Fruit fly (Drosophila melanogaster): ENCODE results near the gene CG5800.

Gene CG5800

DNA sequence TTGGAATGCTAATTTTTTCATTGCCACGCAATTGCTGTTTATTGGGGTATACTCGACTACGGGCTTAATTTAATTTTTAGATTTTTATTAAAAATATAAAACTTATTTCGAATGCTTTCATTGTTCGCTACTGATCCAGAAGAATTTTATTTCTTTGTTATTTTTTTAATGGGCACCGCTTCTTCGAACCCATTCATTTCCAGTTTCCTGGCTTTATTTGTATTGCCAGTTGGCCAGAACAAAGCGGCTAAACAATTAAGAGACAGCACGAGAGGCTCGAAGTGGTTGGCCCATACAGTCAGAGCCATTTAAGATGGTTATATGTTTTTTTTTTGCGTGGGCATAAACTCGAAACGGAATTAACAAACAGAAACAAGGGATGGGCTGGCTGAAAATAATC is 40.3 kb upstream of the CG5800 start (continued):
- TF ChIP-seq bab2 (GFP tag; optimal IDR thresholded peaks at IDR 0.05), result peak; percentile 14
- TF ChIP-seq CG16863 (GFP tag; optimal IDR thresholded peaks at IDR 0.05), result peak; percentile 23
- peak; percentile 76 for TF ChIP-seq HLH3B (GFP tag; IDR thresholded peaks at IDR 0.05)
- TF ChIP-seq TFAM (GFP tag; optimal IDR thresholded peaks at IDR 0.05), result no peak
- TF ChIP-seq bigmax (GFP tag; optimal IDR thresholded peaks at IDR 0.05), result no peak
- peak; percentile 39 for TF ChIP-seq CG17802 (tag; optimal IDR thresholded peaks at IDR 0.05)
- no peak for TF ChIP-seq Bgb (GFP tag; IDR thresholded peaks at IDR 0.05; ENCODE audit: partially characterized antibody)
- peak; percentile 60 for TF ChIP-seq Six4 (GFP tag; optimal IDR thresholded peaks at IDR 0.05)
- TF ChIP-seq CG30403 (GFP tag; optimal IDR thresholded peaks at IDR 0.05), result peak; percentile 79
- TF ChIP-seq CG4820 (GFP tag; optimal IDR thresholded peaks at IDR 0.05), result peak; percentile 52
- peak; percentile 42 for TF ChIP-seq CG4854 (GFP tag; optimal IDR thresholded peaks at IDR 0.05)
- peak; percentile 69 for TF ChIP-seq CG1647 (GFP tag; optimal IDR thresholded peaks at IDR 0.05)
- TF ChIP-seq wek (GFP tag; optimal IDR thresholded peaks at IDR 0.05), result no peak
- no peak for TF ChIP-seq sim (GFP tag; IDR thresholded peaks at IDR 0.05)
- no peak for TF ChIP-seq knrl (GFP tag; IDR thresholded peaks at IDR 0.05; ENCODE audit: partially characterized antibody)
- no peak for TF ChIP-seq pan (optimal IDR thresholded peaks at IDR 0.05)
- peak in 1 of 2 experiments; percentile 80 for TF ChIP-seq pan (GFP tag; optimal IDR thresholded peaks at IDR 0.05 in 1 of 2, IDR thresholded peaks at IDR 0.05 in 1 of 2)
- TF ChIP-seq dati (GFP tag; IDR thresholded peaks at IDR 0.05), result no peak
- peak; percentile 78 for TF ChIP-seq H2.0 (GFP tag; IDR thresholded peaks at IDR 0.05)
- peak; percentile 78 for TF ChIP-seq PHDP (tag; optimal IDR thresholded peaks at IDR 0.05)
- peak; percentile 85 for TF ChIP-seq CG7372 (GFP tag; IDR thresholded peaks at IDR 0.05)
- peak; percentile 50 for TF ChIP-seq Deaf1 (tag; optimal IDR thresholded peaks at IDR 0.05)
- no peak for TF ChIP-seq unc-4 (GFP tag; IDR thresholded peaks at IDR 0.05; ENCODE audit: partially characterized antibody)
- peak; percentile 54; the same call in 1 of the 2 replicates for TF ChIP-seq cas (GFP tag; IDR thresholded peaks at IDR 0.05)
- TF ChIP-seq eve (GFP tag; optimal IDR thresholded peaks at IDR 0.05), result no peak
- TF ChIP-seq odd (GFP tag; optimal IDR thresholded peaks at IDR 0.05), result peak; percentile 41
- TF ChIP-seq Sry-δ (GFP tag; optimal IDR thresholded peaks at IDR 0.05), result peak; percentile 7
- no peak for TF ChIP-seq Hr39 (optimal IDR thresholded peaks at IDR 0.05)
- TF ChIP-seq Tbp (GFP tag; optimal IDR thresholded peaks at IDR 0.05), result no peak
- TF ChIP-seq NK7.1 (GFP tag; optimal IDR thresholded peaks at IDR 0.05), result no peak
- TF ChIP-seq CG2678 (tag; optimal IDR thresholded peaks at IDR 0.05), result peak; percentile 87
- peak; percentile 29 for TF ChIP-seq onecut (GFP tag; IDR thresholded peaks at IDR 0.05)
- TF ChIP-seq pita (GFP tag; optimal IDR thresholded peaks at IDR 0.05), result no peak
- TF ChIP-seq ac (GFP tag; optimal IDR thresholded peaks at IDR 0.05), result no peak
- TF ChIP-seq Bdp1 (GFP tag; optimal IDR thresholded peaks at IDR 0.05), result no peak
- TF ChIP-seq CG15269 (tag; optimal IDR thresholded peaks at IDR 0.05), result peak; percentile 80
- no peak for TF ChIP-seq ato (GFP tag; IDR thresholded peaks at IDR 0.05; ENCODE audit: partially characterized antibody)
- TF ChIP-seq trh (GFP tag; optimal IDR thresholded peaks at IDR 0.05), result peak; percentile 67
- TF ChIP-seq wdn (GFP tag; IDR thresholded peaks at IDR 0.05), result peak; percentile 85
- no peak for TF ChIP-seq kay (GFP tag; optimal IDR thresholded peaks at IDR 0.05)
- no peak for TF ChIP-seq Hey (tag; optimal IDR thresholded peaks at IDR 0.05)
- TF ChIP-seq CG11456 (GFP tag; IDR thresholded peaks at IDR 0.05), result peak; percentile 89
- peak; percentile 18 for TF ChIP-seq dm (GFP tag; optimal IDR thresholded peaks at IDR 0.05)
- no peak for TF ChIP-seq trem (tag; optimal IDR thresholded peaks at IDR 0.05)
- peak; percentile 53; the same call in 1 of the 3 replicates for TF ChIP-seq B-H1 (GFP tag; IDR thresholded peaks at IDR 0.05)
- peak; percentile 74 for TF ChIP-seq NFAT (GFP tag; IDR thresholded peaks at IDR 0.05)
- TF ChIP-seq CG5180 (GFP tag; optimal IDR thresholded peaks at IDR 0.05), result peak; percentile 12
- TF ChIP-seq Side (GFP tag; optimal IDR thresholded peaks at IDR 0.05), result peak; percentile 14
- peak; percentile 19 for TF ChIP-seq run (tag; optimal IDR thresholded peaks at IDR 0.05)
- peak; percentile 68 for TF ChIP-seq CG9215 (GFP tag; IDR thresholded peaks at IDR 0.05)
- peak; percentile 75 for TF ChIP-seq Oli (tag; optimal IDR thresholded peaks at IDR 0.05)
- TF ChIP-seq CG9932 (GFP tag; IDR thresholded peaks at IDR 0.05), result peak; percentile 92
- peak; percentile 83 for TF ChIP-seq CG34422 (GFP tag; IDR thresholded peaks at IDR 0.05)
